Fruit fly (Drosophila melanogaster) S2 (cell line): ENCODE results near the gene CG31368.

Experiments used
- CG8478 ChIP-seq: fragments of >200 bp; optimal IDR thresholded peaks from 2 replicates; lab custom pipeline; 2018
- CTCF ChIP-seq, 2 experiments: fragments of >200 bp; optimal IDR thresholded peaks; 2 replicates each; lab custom pipeline; 2018

dm6 chr3R:11870135-11870534, 12.5 kb upstream of the CG31368 start:
- no peak for TF ChIP-seq CTCF (optimal IDR thresholded peaks at IDR 0.05; lab: Kevin White, UChicago)
- TF ChIP-seq CG8478 (lab: Kevin White, UChicago): no peak
